Worm (Caenorhabditis elegans) whole organism, mixed stage, embryonic: ENCODE results near the gene tomm-40.

Experiments
- bed-3 ChIP-seq: fragments of 200-800 bp; sonication (Bioruptor generic); optimal IDR thresholded peaks from 3 replicates; lab custom pipeline; 2018; ENCODE audit warnings: mild to moderate bottlenecking, missing genetic modification characterization, moderate library complexity, missing compliant biosample characterization
- blmp-1 ChIP-seq: fragments of 150-350 bp; optimal IDR thresholded peaks from 2 replicates; lab custom pipeline; 2014; ENCODE audit warnings: missing biosample characterization, missing genetic modification characterization
- ceh-39 ChIP-seq: fragments of 150-350 bp; optimal IDR thresholded peaks from 2 replicates; lab custom pipeline; 2014; ENCODE audit warnings: missing biosample characterization, missing genetic modification characterization
- ceh-43 ChIP-seq: fragments of 200-800 bp; sonication (Bioruptor generic); optimal IDR thresholded peaks from 2 replicates; lab custom pipeline; 2018; ENCODE audit warnings: mild to moderate bottlenecking, missing genetic modification characterization, moderate library complexity, missing compliant biosample characterization
- ceh-83 ChIP-seq: fragments of 200-800 bp; sonication (Bioruptor generic); optimal IDR thresholded peaks from 2 replicates; lab custom pipeline; 2018; ENCODE audit warnings: mild to moderate bottlenecking, missing genetic modification characterization, missing compliant biosample characterization
- ces-1 ChIP-seq: fragments of 150-350 bp; optimal IDR thresholded peaks from 2 replicates; lab custom pipeline; 2014; ENCODE audit warnings: missing biosample characterization, missing genetic modification reagents, missing genetic modification characterization
- cnd-1 ChIP-seq: fragments of 200-800 bp; sonication (Bioruptor generic); optimal IDR thresholded peaks from 2 replicates; lab custom pipeline; 2018; ENCODE audit warnings: mild to moderate bottlenecking, missing genetic modification characterization, missing compliant biosample characterization
- drap-1 ChIP-seq: fragments of 200-800 bp; sonication (Bioruptor generic); optimal IDR thresholded peaks from 3 replicates; lab custom pipeline; 2018; ENCODE audit warnings: mild to moderate bottlenecking, missing genetic modification characterization, missing compliant biosample characterization
- elt-1 ChIP-seq: sonication (generic microtip); optimal IDR thresholded peaks from 2 replicates; lab custom pipeline; 2017; ENCODE audit warnings: missing genetic modification characterization, mild to moderate bottlenecking, missing compliant biosample characterization, antibody characterized with exemption, moderate library complexity, borderline replicate concordance; ENCODE audit not compliant: insufficient read depth
- elt-3 ChIP-seq: fragments of 150-350 bp; optimal IDR thresholded peaks from 2 replicates; lab custom pipeline; 2014; ENCODE audit warnings: missing biosample characterization, missing genetic modification characterization
- flh-1 ChIP-seq: fragments of 200-800 bp; sonication (Bioruptor generic); optimal IDR thresholded peaks from 2 replicates; lab custom pipeline; 2018; ENCODE audit warnings: mild to moderate bottlenecking, missing genetic modification characterization, moderate library complexity, missing compliant biosample characterization
- ham-2 ChIP-seq: fragments of 200-800 bp; sonication (Bioruptor generic); optimal IDR thresholded peaks from 2 replicates; lab custom pipeline; 2018; ENCODE audit warnings: mild to moderate bottlenecking, missing genetic modification characterization, missing compliant biosample characterization
- hlh-1 ChIP-seq: fragments of 150-350 bp; optimal IDR thresholded peaks from 2 replicates; lab custom pipeline; 2014; ENCODE audit warnings: missing biosample characterization, missing genetic modification reagents, missing genetic modification characterization
- lin-13 ChIP-seq: fragments of 150-350 bp; optimal IDR thresholded peaks from 2 replicates; lab custom pipeline; 2014; ENCODE audit warnings: missing biosample characterization, missing genetic modification characterization
- lsy-2 ChIP-seq: fragments of 150-350 bp; optimal IDR thresholded peaks from 2 replicates; lab custom pipeline; 2014; ENCODE audit warnings: missing biosample characterization, missing genetic modification characterization
- mep-1 ChIP-seq: fragments of 150-350 bp; optimal IDR thresholded peaks from 2 replicates; lab custom pipeline; 2017; ENCODE audit warnings: missing biosample characterization, missing genetic modification reagents, missing genetic modification characterization, inconsistent platforms
- mls-2 ChIP-seq: sonication (generic microtip); optimal IDR thresholded peaks from 2 replicates; lab custom pipeline; 2016; ENCODE audit warnings: mild to moderate bottlenecking, missing genetic modification characterization, moderate library complexity, missing compliant biosample characterization
- nhr-12 ChIP-seq: fragments of 150-350 bp; optimal IDR thresholded peaks from 2 replicates; lab custom pipeline; 2014; ENCODE audit warnings: missing biosample characterization, missing genetic modification characterization
- nhr-2 ChIP-seq: fragments of 150-350 bp; optimal IDR thresholded peaks from 2 replicates; lab custom pipeline; 2014; ENCODE audit warnings: missing biosample characterization, missing genetic modification characterization
- nhr-237 ChIP-seq: fragments of 150-350 bp; optimal IDR thresholded peaks from 2 replicates; lab custom pipeline; 2014; ENCODE audit warnings: missing biosample characterization, missing genetic modification characterization
- nhr-76 ChIP-seq: sonication (generic microtip); optimal IDR thresholded peaks from 2 replicates; lab custom pipeline; 2017; ENCODE audit warnings: missing biosample characterization, missing genetic modification characterization
- pha-4 ChIP-seq: fragments of 150-350 bp; optimal IDR thresholded peaks from 2 replicates; lab custom pipeline; 2018; ENCODE audit warnings: missing biosample characterization, missing genetic modification reagents, missing genetic modification characterization
- sem-2 ChIP-seq: fragments of 200-800 bp; sonication (Bioruptor generic); optimal IDR thresholded peaks from 2 replicates; lab custom pipeline; 2018; ENCODE audit warnings: mild to moderate bottlenecking, missing genetic modification characterization, missing compliant biosample characterization
- snpc-4 ChIP-seq: fragments of 150-350 bp; optimal IDR thresholded peaks from 2 replicates; lab custom pipeline; 2014; ENCODE audit warnings: missing biosample characterization, missing genetic modification characterization
- sptf-1 ChIP-seq: sonication (generic microtip); optimal IDR thresholded peaks from 2 replicates; lab custom pipeline; 2017; ENCODE audit warnings: mild to moderate bottlenecking, missing genetic modification characterization, moderate library complexity, missing compliant biosample characterization
- tbx-8 ChIP-seq: fragments of 200-800 bp; sonication (Bioruptor generic); optimal IDR thresholded peaks from 2 replicates; lab custom pipeline; 2018; ENCODE audit warnings: mild to moderate bottlenecking, missing genetic modification characterization, moderate library complexity, missing compliant biosample characterization
- unc-120 ChIP-seq: sonication (generic microtip); optimal IDR thresholded peaks from 2 replicates; lab custom pipeline; 2017; ENCODE audit warnings: missing genetic modification characterization, missing compliant biosample characterization; ENCODE audit not compliant: poor library complexity, severe bottlenecking
- unc-39 ChIP-seq: fragments of 150-350 bp; optimal IDR thresholded peaks from 2 replicates; lab custom pipeline; 2014; ENCODE audit warnings: missing biosample characterization, missing genetic modification characterization
- unc-62 ChIP-seq: fragments of 150-350 bp; optimal IDR thresholded peaks from 2 replicates; lab custom pipeline; 2014; ENCODE audit warnings: missing biosample characterization, missing genetic modification reagents, missing genetic modification characterization
- ztf-11 ChIP-seq: fragments of 150-350 bp; optimal IDR thresholded peaks from 2 replicates; lab custom pipeline; 2014; ENCODE audit warnings: missing biosample characterization, missing genetic modification characterization

tomm-40 gene

DNA sequence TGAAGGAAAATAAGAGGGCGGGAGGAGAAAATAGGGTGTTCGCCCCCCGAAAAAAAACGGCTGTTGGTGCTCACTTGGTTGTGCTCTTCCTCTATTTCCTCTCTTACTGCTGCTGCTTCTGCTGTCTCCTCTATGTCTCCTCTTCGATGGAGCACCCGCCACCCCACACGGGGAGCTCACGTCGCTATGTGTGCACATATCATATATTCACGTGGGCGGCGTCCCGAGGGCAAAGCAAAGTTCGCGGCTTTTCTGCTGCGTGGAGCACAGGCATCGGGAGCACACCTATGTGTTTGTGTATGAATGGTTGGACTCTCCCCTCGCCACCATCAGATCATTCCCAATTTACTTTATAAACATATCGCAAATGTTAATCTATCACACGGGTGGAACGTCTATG, 40.0 kb upstream of the tomm-40 start:
- no peak for TF ChIP-seq nhr-12 (tag; lab: Kevin White, UChicago)
- no peak for TF ChIP-seq lsy-2 (tag; lab: Kevin White, UChicago)
- no peak for TF ChIP-seq ceh-43 (GFP tag; lab: Kevin White, UChicago)
- no peak for TF ChIP-seq flh-1 (GFP tag; lab: Kevin White, UChicago)
- TF ChIP-seq sptf-1 (tag; lab: Kevin White, UChicago), result peak; percentile 62
- TF ChIP-seq unc-120 (tag; lab: Kevin White, UChicago), result peak; percentile 48
- no peak for TF ChIP-seq nhr-237 (tag; lab: Kevin White, UChicago)
- no peak for TF ChIP-seq mls-2 (tag; lab: Kevin White, UChicago)
- no peak for TF ChIP-seq bed-3
- no peak for TF ChIP-seq ham-2 (GFP tag; lab: Kevin White, UChicago)
- TF ChIP-seq ztf-11, result no peak
- TF ChIP-seq sem-2 (GFP tag; lab: Kevin White, UChicago), result no peak
- peak; percentile 14 for TF ChIP-seq hlh-1
- no peak for TF ChIP-seq nhr-76
- no peak for TF ChIP-seq ces-1
- TF ChIP-seq elt-3 (tag; lab: Kevin White, UChicago), result no peak
- no peak for TF ChIP-seq ceh-83 (GFP tag; lab: Kevin White, UChicago)
- TF ChIP-seq drap-1, result peak; percentile 36
- no peak for TF ChIP-seq pha-4

DNA sequence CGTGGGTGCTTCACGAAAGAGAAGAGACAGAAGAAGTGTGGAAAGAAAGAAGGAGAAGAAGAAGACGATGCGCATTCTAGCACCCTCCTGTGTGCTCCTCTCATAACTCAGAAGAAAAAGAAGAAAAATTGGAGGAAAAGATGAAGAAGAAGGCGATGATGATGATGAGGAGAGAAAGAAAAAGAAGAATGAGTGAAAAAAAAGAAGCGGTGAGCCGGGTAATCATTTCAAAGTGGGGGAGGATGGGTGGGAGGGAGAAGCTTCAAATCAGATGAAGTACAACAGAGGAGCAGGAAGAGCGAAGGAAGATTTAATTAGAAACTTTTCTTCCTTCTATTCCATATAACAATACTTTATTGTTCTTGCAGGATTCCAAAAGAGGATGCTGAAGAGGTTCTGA, 37.3 kb upstream of the tomm-40 start:
- TF ChIP-seq blmp-1 (tag; lab: Kevin White, UChicago) (no peak), unc-120 (tag; lab: Kevin White, UChicago) (no peak), sptf-1 (tag; lab: Kevin White, UChicago) (no peak), elt-1 (tag; lab: Kevin White, UChicago) (no peak), unc-62 (GFP tag; lab: Kevin White, UChicago) (no peak), ces-1 (peak; percentile 70), mls-2 (tag; lab: Kevin White, UChicago) (peak; percentile 7), tbx-8 (GFP tag; lab: Kevin White, UChicago) (no peak)

DNA sequence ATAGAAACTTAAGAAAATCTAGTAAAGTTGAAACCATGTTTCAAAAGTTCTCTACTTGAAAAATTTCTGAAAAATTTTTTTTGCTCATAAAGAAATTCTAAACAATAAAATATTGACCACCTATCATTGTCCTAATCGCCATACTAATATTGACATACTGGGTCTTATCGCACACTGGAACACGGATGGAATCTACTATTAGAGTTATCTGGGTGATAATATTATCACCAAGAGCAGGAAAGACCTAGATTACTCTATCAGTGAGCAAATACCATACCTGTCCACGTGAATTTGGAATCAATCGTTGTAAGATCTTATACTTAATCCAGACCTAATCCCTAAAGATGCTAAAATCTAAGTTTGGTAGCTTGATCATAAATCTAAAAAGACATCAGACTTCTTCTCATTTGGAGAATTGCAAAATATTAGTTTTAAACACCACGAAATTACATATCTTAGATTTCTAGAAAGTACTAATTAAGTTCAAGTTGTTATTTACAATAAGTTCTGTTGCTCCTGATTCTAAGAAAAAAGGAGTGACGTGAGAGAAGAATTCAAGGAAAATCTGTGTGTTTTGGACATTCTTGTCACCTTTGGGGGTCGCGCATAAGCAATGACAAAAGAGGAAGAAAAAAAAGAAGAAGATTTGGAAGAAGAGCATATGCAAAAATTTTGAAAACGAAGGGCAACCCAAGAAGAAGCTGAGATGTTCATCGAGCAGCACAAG, 36.8 kb upstream of the tomm-40 start:
- TF ChIP-seq ceh-83 (GFP tag; lab: Kevin White, UChicago), result no peak
- TF ChIP-seq hlh-1, result no peak
- TF ChIP-seq nhr-2, result no peak
- TF ChIP-seq sem-2 (GFP tag; lab: Kevin White, UChicago), result no peak
- no peak for TF ChIP-seq nhr-76
- TF ChIP-seq sptf-1 (tag; lab: Kevin White, UChicago), result no peak
- TF ChIP-seq elt-1 (tag; lab: Kevin White, UChicago), result no peak
- TF ChIP-seq bed-3, result no peak
- TF ChIP-seq ztf-11, result no peak
- no peak for TF ChIP-seq flh-1 (GFP tag; lab: Kevin White, UChicago)
- no peak for TF ChIP-seq snpc-4 (tag; lab: Kevin White, UChicago)
- TF ChIP-seq blmp-1 (tag; lab: Kevin White, UChicago), result no peak
- no peak for TF ChIP-seq mls-2 (tag; lab: Kevin White, UChicago)
- TF ChIP-seq nhr-12 (tag; lab: Kevin White, UChicago), result no peak
- TF ChIP-seq lin-13, result no peak
- no peak for TF ChIP-seq ces-1
- TF ChIP-seq cnd-1 (tag; lab: Kevin White, UChicago), result no peak
- TF ChIP-seq ceh-39 (tag; lab: Kevin White, UChicago), result no peak
- no peak for TF ChIP-seq mep-1

DNA sequence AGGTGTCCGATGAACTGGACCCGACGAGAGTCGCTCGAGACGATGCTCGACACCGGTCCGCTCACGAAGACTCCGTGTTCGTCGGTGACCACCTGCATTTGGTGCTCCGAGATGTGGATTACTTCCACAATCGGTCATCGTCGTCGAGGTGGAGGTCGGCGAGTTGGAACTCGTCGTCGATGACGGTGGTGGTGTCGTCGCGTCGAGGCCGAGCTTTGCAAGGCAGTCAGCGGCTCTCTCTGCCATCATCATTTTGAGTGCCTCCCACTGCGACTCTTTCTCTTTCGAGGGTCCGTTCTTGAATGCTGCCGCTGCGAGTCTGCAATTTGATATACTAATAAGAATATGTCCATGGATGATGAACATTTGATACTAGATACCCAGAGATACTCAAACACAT, 34.4 kb upstream of the tomm-40 start:
- TF ChIP-seq nhr-76, result no peak
- no peak for TF ChIP-seq unc-39 (tag; lab: Kevin White, UChicago)
- TF ChIP-seq unc-120 (tag; lab: Kevin White, UChicago), result no peak
- no peak for TF ChIP-seq nhr-237 (tag; lab: Kevin White, UChicago)
- TF ChIP-seq lin-13, result no peak
- TF ChIP-seq sem-2 (GFP tag; lab: Kevin White, UChicago), result no peak
- TF ChIP-seq lsy-2 (tag; lab: Kevin White, UChicago), result no peak
- no peak for TF ChIP-seq unc-62 (GFP tag; lab: Kevin White, UChicago)
- TF ChIP-seq sptf-1 (tag; lab: Kevin White, UChicago), result no peak
